Worm (Caenorhabditis elegans) whole organism, L1 larva: ENCODE measurements around the gene C44B11.1.

Experiments used
- ama-1 ChIP-seq: fragments of 150-350 bp; optimal IDR thresholded peaks from 2 replicates; lab custom pipeline; 2014
- fos-1 ChIP-seq: fragments of 150-350 bp; optimal IDR thresholded peaks from 2 replicates; lab custom pipeline; 2014; ENCODE audit warnings: missing biosample characterization, missing genetic modification characterization
- jun-1 ChIP-seq: fragments of 150-350 bp; optimal IDR thresholded peaks from 2 replicates; lab custom pipeline; 2014; ENCODE audit warnings: missing biosample characterization, missing genetic modification reagents, missing genetic modification characterization
- lin-35 ChIP-seq, 2 experiments: fragments of 150-350 bp; optimal IDR thresholded peaks; 2 replicates each; lab custom pipeline; 2014; ENCODE audit warnings: missing biosample characterization in 2 of 2, missing genetic modification characterization in 2 of 2, missing genetic modification reagents in 2 of 2
- lin-39 ChIP-seq: fragments of 150-350 bp; optimal IDR thresholded peaks from 2 replicates; lab custom pipeline; 2014; ENCODE audit warnings: missing biosample characterization, missing genetic modification reagents, missing genetic modification characterization
- mep-1 ChIP-seq: fragments of 150-350 bp; optimal IDR thresholded peaks from 2 replicates; lab custom pipeline; 2014; ENCODE audit warnings: missing biosample characterization, missing genetic modification characterization
- nhr-12 ChIP-seq: sonication (generic microtip); optimal IDR thresholded peaks from 2 replicates; lab custom pipeline; 2017; ENCODE audit warnings: missing biosample characterization, missing genetic modification characterization
- nhr-77 ChIP-seq: fragments of 150-350 bp; optimal IDR thresholded peaks from 2 replicates; lab custom pipeline; 2014; ENCODE audit warnings: missing biosample characterization, missing genetic modification characterization
- sptf-1 ChIP-seq: fragments of 150-350 bp; optimal IDR thresholded peaks from 2 replicates; lab custom pipeline; 2014; ENCODE audit warnings: missing biosample characterization, missing genetic modification characterization
- unc-130 ChIP-seq: fragments of 150-350 bp; optimal IDR thresholded peaks from 2 replicates; lab custom pipeline; 2017; ENCODE audit warnings: missing biosample characterization, missing genetic modification characterization, inconsistent platforms
- ztf-11 ChIP-seq, 2 experiments: sonication (generic microtip); optimal IDR thresholded peaks; 2 replicates each; lab custom pipeline; 2016 to 2017; ENCODE audit warnings: missing genetic modification characterization in 2 of 2, missing biosample characterization in 1 of 2, missing compliant biosample characterization in 1 of 2

DNA sequence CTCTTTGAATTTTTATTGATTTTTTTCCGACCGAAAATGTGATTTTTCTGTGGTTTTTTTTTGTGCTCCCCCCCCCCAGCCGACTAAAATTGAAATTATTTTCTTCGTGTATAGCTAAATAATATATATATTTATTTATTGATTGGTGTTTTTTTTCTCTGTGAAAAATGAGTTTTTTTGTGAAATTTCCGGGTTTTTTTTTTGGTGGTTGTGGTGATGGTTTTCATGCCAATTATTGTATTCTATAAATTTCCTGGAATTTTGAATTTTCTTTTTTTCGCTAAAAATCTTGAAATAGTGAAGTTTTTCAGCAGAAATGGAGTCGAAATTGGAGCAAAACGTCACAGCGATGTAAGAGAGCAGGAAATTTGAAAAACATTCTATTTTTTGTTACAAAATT lies 28.3 kb downstream of the C44B11.1 start, which contains the start of gene lmtr-5:
- TF ChIP-seq ama-1 (lab: Kevin White, UChicago), result no peak
- no peak for TF ChIP-seq sptf-1 (tag; lab: Kevin White, UChicago)
- no peak for TF ChIP-seq fos-1 (tag; lab: Kevin White, UChicago)
- no peak for TF ChIP-seq mep-1 (tag; lab: Kevin White, UChicago)
- TF ChIP-seq nhr-12 (tag; lab: Kevin White, UChicago), result no peak
- no peak for TF ChIP-seq unc-130
- TF ChIP-seq lin-35 (GFP tag; optimal IDR thresholded peaks at IDR 0.05; lab: Kevin White, UChicago), result no peak
- TF ChIP-seq nhr-77 (tag; lab: Kevin White, UChicago), result no peak
- no peak for TF ChIP-seq lin-39 (tag; lab: Kevin White, UChicago)
- TF ChIP-seq ztf-11 (tag; optimal IDR thresholded peaks at IDR 0.05; lab: Kevin White, UChicago), result no peak
- no peak for TF ChIP-seq jun-1
